Worm (Caenorhabditis elegans) whole organism, young adult: ENCODE measurements around the gene ckb-2.
"Not testable (repeated sequence)": the region's sequence is repeated elsewhere in the genome, so short reads cannot be mapped to it uniquely, and the experiment has no call there.

ENCODE experiments used
- B0035.1 ChIP-seq: sonication (generic microtip); optimal IDR thresholded peaks from 2 replicates; lab custom pipeline; 2016; ENCODE audit warnings: missing genetic modification characterization, mild to moderate bottlenecking, missing compliant biosample characterization, missing genotype, missing genetic modification reagents
- B0261.1 ChIP-seq: sonication (generic microtip); optimal IDR thresholded peaks from 2 replicates; lab custom pipeline; 2016; ENCODE audit warnings: mild to moderate bottlenecking, missing genetic modification characterization, moderate library complexity, missing compliant biosample characterization
- D2030.7 ChIP-seq: fragments of 200-800 bp; sonication (Bioruptor generic); IDR thresholded peaks from 2 replicates; pipeline ENCODE4 v1.3.6; 2022; ENCODE audit warnings: missing genetic modification reagents, missing genetic modification characterization, missing compliant biosample characterization
- F23B12.7 ChIP-seq: sonication (generic microtip); optimal IDR thresholded peaks from 2 replicates; lab custom pipeline; 2017; ENCODE audit warnings: missing genetic modification characterization, mild to moderate bottlenecking, missing compliant biosample characterization, antibody characterized with exemption, moderate library complexity; ENCODE audit not compliant: insufficient read depth
- F55B11.4 ChIP-seq: sonication (generic microtip); optimal IDR thresholded peaks from 2 replicates; lab custom pipeline; 2016; ENCODE audit warnings: missing compliant biosample characterization, missing genetic modification characterization, borderline replicate concordance; ENCODE audit not compliant: insufficient read depth
- T26A5.8 ChIP-seq: sonication (generic microtip); optimal IDR thresholded peaks from 2 replicates; lab custom pipeline; 2016; ENCODE audit warnings: missing genetic modification characterization, missing compliant biosample characterization
- Y79H2A.3 ChIP-seq: fragments of 200-800 bp; sonication (Bioruptor generic); conservative IDR thresholded peaks from 2 replicates; pipeline ENCODE4 v1.3.6; 2022; ENCODE audit warnings: missing genetic modification reagents, missing genetic modification characterization, missing compliant biosample characterization
- ama-1 ChIP-seq, 3 experiments: fragments of 150-350 bp in 1 of 3; sonication (generic microtip) in 2 of 3; optimal IDR thresholded peaks; 2 replicates each; lab custom pipeline; 2014 to 2018; ENCODE audit warnings: missing biosample characterization in 2 of 3, missing genetic modification characterization in 2 of 3, missing genetic modification reagents in 2 of 3
- atf-7 ChIP-seq: sonication (generic microtip); optimal IDR thresholded peaks from 2 replicates; lab custom pipeline; 2017; ENCODE audit warnings: mild to moderate bottlenecking, missing genetic modification characterization, missing compliant biosample characterization
- attf-5 ChIP-seq: fragments of 200-800 bp; sonication (Bioruptor generic); optimal IDR thresholded peaks from 2 replicates; lab custom pipeline; 2018; ENCODE audit warnings: mild to moderate bottlenecking, missing genetic modification characterization, missing compliant biosample characterization
- attf-6 ChIP-seq: fragments of 200-800 bp; sonication (Bioruptor generic); IDR thresholded peaks from 2 replicates; pipeline ENCODE4 v1.3.6; 2022; ENCODE audit warnings: missing genetic modification reagents, missing genetic modification characterization, missing compliant biosample characterization
- bed-2 ChIP-seq: fragments of 200-800 bp; sonication (Bioruptor generic); IDR thresholded peaks from 2 replicates; pipeline ENCODE4 v1.3.6; 2022; ENCODE audit warnings: missing genetic modification reagents, missing genetic modification characterization, missing compliant biosample characterization
- ccch-3 ChIP-seq: fragments of 200-800 bp; sonication (Bioruptor generic); optimal IDR thresholded peaks from 2 replicates; lab custom pipeline; 2018; ENCODE audit warnings: mild to moderate bottlenecking, missing genetic modification characterization, missing compliant biosample characterization
- cebp-1 ChIP-seq, 2 experiments: fragments of 200-800 bp in 1 of 2; sonication (Bioruptor generic) in 1 of 2; sonication (generic microtip) in 1 of 2; IDR thresholded peaks in 1 of 2; optimal IDR thresholded peaks in 1 of 2; 2 replicates each; pipeline versions ENCODE4 v1.3.6 to Lab custom; 2017 to 2022; ENCODE audit warnings: missing compliant biosample characterization in 2 of 2, missing genetic modification characterization in 2 of 2, mild to moderate bottlenecking in 1 of 2, missing genetic modification reagents in 1 of 2, moderate library complexity in 1 of 2
- ceh-40 ChIP-seq: fragments of 200-800 bp; sonication (Bioruptor generic); IDR thresholded peaks from 2 replicates; pipeline ENCODE4 v1.3.6; 2022; ENCODE audit warnings: missing genetic modification characterization, missing compliant biosample characterization
- ceh-58 ChIP-seq: fragments of 200-800 bp; sonication (Bioruptor generic); IDR thresholded peaks from 2 replicates; pipeline ENCODE4 v1.3.6; 2022; ENCODE audit warnings: missing genetic modification characterization, missing compliant biosample characterization
- chd-7 ChIP-seq: sonication (generic microtip); optimal IDR thresholded peaks from 2 replicates; lab custom pipeline; 2016; ENCODE audit warnings: mild to moderate bottlenecking, missing genetic modification characterization, moderate library complexity, missing compliant biosample characterization
- die-1 ChIP-seq: sonication (generic microtip); optimal IDR thresholded peaks from 2 replicates; lab custom pipeline; 2016; ENCODE audit warnings: missing genotype, mild to moderate bottlenecking, missing genetic modification characterization, missing compliant biosample characterization
- dox-1 ChIP-seq: fragments of 200-800 bp; sonication (Bioruptor generic); IDR thresholded peaks from 2 replicates; pipeline ENCODE4 v1.3.6; 2022; ENCODE audit warnings: missing genetic modification reagents, missing genetic modification characterization, missing compliant biosample characterization
- dpff-1 ChIP-seq: sonication (generic microtip); optimal IDR thresholded peaks from 2 replicates; lab custom pipeline; 2017; ENCODE audit warnings: mild to moderate bottlenecking, missing genetic modification characterization, missing compliant biosample characterization
- egl-44 ChIP-seq: fragments of 200-800 bp; sonication (Bioruptor generic); IDR thresholded peaks from 2 replicates; pipeline ENCODE4 v1.3.6; 2022; ENCODE audit warnings: missing genetic modification reagents, missing genetic modification characterization, missing compliant biosample characterization
- egrh-3 ChIP-seq: fragments of 200-800 bp; sonication (Bioruptor generic); IDR thresholded peaks from 2 replicates; pipeline ENCODE4 v1.3.6; 2022; ENCODE audit warnings: missing genetic modification reagents, missing genetic modification characterization, missing compliant biosample characterization
- hlh-12 ChIP-seq: sonication (generic microtip); optimal IDR thresholded peaks from 2 replicates; lab custom pipeline; 2016; ENCODE audit warnings: missing genetic modification characterization, missing compliant biosample characterization
- hlh-26 ChIP-seq: fragments of 200-800 bp; sonication (Bioruptor generic); conservative IDR thresholded peaks from 2 replicates; pipeline ENCODE4 v1.3.6; 2022; ENCODE audit warnings: missing genetic modification reagents, missing genetic modification characterization, missing compliant biosample characterization
- hmg-1.2 ChIP-seq: fragments of 200-800 bp; sonication (Bioruptor generic); IDR thresholded peaks from 2 replicates; pipeline ENCODE4 v1.3.6; 2022; ENCODE audit warnings: missing genetic modification reagents, missing genetic modification characterization, missing compliant biosample characterization
- hmg-20 ChIP-seq: fragments of 200-800 bp; sonication (Bioruptor generic); IDR thresholded peaks from 2 replicates; pipeline ENCODE4 v1.3.6; 2022; ENCODE audit warnings: missing genetic modification reagents, missing genetic modification characterization, missing compliant biosample characterization
- hrde-1 ChIP-seq: sonication (generic microtip); optimal IDR thresholded peaks from 2 replicates; lab custom pipeline; 2016; ENCODE audit warnings: missing genetic modification characterization, mild to moderate bottlenecking, missing compliant biosample characterization, moderate library complexity, missing genotype, missing genetic modification reagents, borderline replicate concordance
- let-526 ChIP-seq: fragments of 200-800 bp; sonication (Bioruptor generic); IDR thresholded peaks from 2 replicates; pipeline ENCODE4 v1.3.6; 2022; ENCODE audit warnings: missing genetic modification reagents, missing genetic modification characterization, missing compliant biosample characterization
- let-607 ChIP-seq, 2 experiments: fragments of 200-800 bp in 1 of 2; sonication (Bioruptor generic) in 1 of 2; sonication (generic microtip) in 1 of 2; optimal IDR thresholded peaks; 2 replicates each; lab custom pipeline; 2016 to 2018; ENCODE audit warnings: mild to moderate bottlenecking in 2 of 2, missing compliant biosample characterization in 2 of 2, missing genetic modification characterization in 2 of 2, moderate library complexity in 2 of 2, missing genotype in 1 of 2
- lin-26 ChIP-seq: fragments of 200-800 bp; sonication (Bioruptor generic); IDR thresholded peaks from 2 replicates; pipeline ENCODE4 v1.3.6; 2022; ENCODE audit warnings: missing genetic modification reagents, missing genetic modification characterization, missing compliant biosample characterization
- lin-54 ChIP-seq: fragments of 200-800 bp; sonication (Bioruptor generic); optimal IDR thresholded peaks from 2 replicates; lab custom pipeline; 2018; ENCODE audit warnings: mild to moderate bottlenecking, missing genetic modification characterization, missing compliant biosample characterization
- madf-10 ChIP-seq: sonication (generic microtip); optimal IDR thresholded peaks from 2 replicates; lab custom pipeline; 2016; ENCODE audit warnings: mild to moderate bottlenecking, missing genetic modification characterization, missing compliant biosample characterization
- madf-6 ChIP-seq: fragments of 200-800 bp; sonication (Bioruptor generic); IDR thresholded peaks from 2 replicates; pipeline ENCODE4 v1.3.6; 2022; ENCODE audit warnings: missing genetic modification reagents, missing genetic modification characterization, missing compliant biosample characterization
- mcd-1 ChIP-seq: fragments of 200-800 bp; sonication (Bioruptor generic); IDR thresholded peaks from 2 replicates; pipeline ENCODE4 v1.3.6; 2022; ENCODE audit warnings: missing genetic modification reagents, missing genetic modification characterization, missing compliant biosample characterization
- mel-28 ChIP-seq: sonication (generic microtip); optimal IDR thresholded peaks from 2 replicates; lab custom pipeline; 2016; ENCODE audit warnings: borderline replicate concordance, mild to moderate bottlenecking, missing genetic modification characterization, missing compliant biosample characterization
- mxl-1 ChIP-seq: sonication (generic microtip); optimal IDR thresholded peaks from 2 replicates; lab custom pipeline; 2016; ENCODE audit warnings: missing genetic modification characterization, missing compliant biosample characterization
- nfya-2 ChIP-seq: fragments of 200-800 bp; sonication (Bioruptor generic); IDR thresholded peaks from 2 replicates; pipeline ENCODE4 v1.3.6; 2022; ENCODE audit warnings: missing genetic modification reagents, missing genetic modification characterization, missing compliant biosample characterization
- nhr-90 ChIP-seq: sonication (generic microtip); optimal IDR thresholded peaks from 2 replicates; lab custom pipeline; 2016; ENCODE audit warnings: missing genotype, mild to moderate bottlenecking, missing genetic modification characterization, missing compliant biosample characterization
- rec-8 ChIP-seq, 2 experiments: sonication (generic microtip); optimal IDR thresholded peaks; 2 replicates each; lab custom pipeline; 2016; ENCODE audit warnings: mild to moderate bottlenecking in 2 of 2, missing genetic modification characterization in 2 of 2, missing genetic modification reagents in 2 of 2, missing genotype in 2 of 2, missing biosample characterization in 1 of 2, missing compliant biosample characterization in 1 of 2, moderate library complexity in 1 of 2
- snpc-1.1 ChIP-seq: sonication (generic microtip); optimal IDR thresholded peaks from 2 replicates; lab custom pipeline; 2017; ENCODE audit warnings: missing genetic modification characterization, mild to moderate bottlenecking, missing compliant biosample characterization, antibody characterized with exemption, moderate library complexity, missing genotype, missing genetic modification reagents; ENCODE audit not compliant: insufficient read depth
- tbp1 ChIP-seq: fragments of 200-800 bp; sonication (Bioruptor generic); optimal IDR thresholded peaks from 2 replicates; lab custom pipeline; 2018; ENCODE audit warnings: mild to moderate bottlenecking, missing genetic modification characterization, missing compliant biosample characterization
- unc-62 ChIP-seq: fragments of 150-350 bp; optimal IDR thresholded peaks from 2 replicates; lab custom pipeline; 2014; ENCODE audit warnings: missing biosample characterization, missing genetic modification reagents, missing genetic modification characterization
- ztf-25 ChIP-seq: fragments of 200-800 bp; sonication (Bioruptor generic); IDR thresholded peaks from 2 replicates; pipeline ENCODE4 v1.3.6; 2022; ENCODE audit warnings: missing genetic modification reagents, missing genetic modification characterization, missing compliant biosample characterization
- ztf-26 ChIP-seq: sonication (generic microtip); optimal IDR thresholded peaks from 2 replicates; lab custom pipeline; 2017; ENCODE audit warnings: missing genetic modification characterization, missing compliant biosample characterization

Gene ckb-2

DNA sequence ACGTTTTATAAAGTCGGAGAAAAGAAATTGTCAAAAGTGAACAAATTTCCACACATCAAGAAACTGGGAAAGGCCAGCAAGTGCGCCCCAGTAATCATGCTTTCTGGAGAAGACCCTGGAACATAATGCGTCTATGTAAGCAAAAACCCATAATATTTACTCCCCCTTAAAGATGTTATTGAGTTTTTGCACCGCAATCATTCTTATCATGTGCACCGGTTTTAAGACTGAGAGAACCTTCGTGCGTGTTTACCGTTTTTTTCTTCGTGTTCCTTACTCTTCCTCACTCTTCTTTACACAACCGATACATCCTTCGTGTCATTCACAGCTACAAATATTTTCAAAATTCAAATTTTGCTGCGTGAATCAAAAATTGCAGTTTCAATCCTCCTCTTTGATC is 5.1 kb downstream of the ckb-2 start:
- TF ChIP-seq lin-26 (GFP tag; lab: Robert Waterston, UW) (no peak), mel-28 (no peak), dpff-1 (no peak), ama-1 (optimal IDR thresholded peaks at IDR 0.05; lab: Kevin White, UChicago) (no peak), ama-1 (GFP tag; optimal IDR thresholded peaks at IDR 0.05; lab: Kevin White, UChicago) (no peak), cebp-1 (GFP tag; IDR thresholded peaks at IDR 0.05; lab: Robert Waterston, UW) (no peak), cebp-1 (tag; optimal IDR thresholded peaks at IDR 0.05; lab: Kevin White, UChicago) (no peak), attf-6 (no peak), nhr-90 (no peak), hrde-1 (tag; lab: Kevin White, UChicago) (no peak), chd-7 (no peak), F55B11.4 (tag; lab: Kevin White, UChicago) (no peak), mxl-1 (no peak), let-526 (GFP tag; lab: Robert Waterston, UW) (no peak), ccch-3 (GFP tag; lab: Kevin White, UChicago) (no peak), hlh-26 (no peak), T26A5.8 (no peak)

DNA sequence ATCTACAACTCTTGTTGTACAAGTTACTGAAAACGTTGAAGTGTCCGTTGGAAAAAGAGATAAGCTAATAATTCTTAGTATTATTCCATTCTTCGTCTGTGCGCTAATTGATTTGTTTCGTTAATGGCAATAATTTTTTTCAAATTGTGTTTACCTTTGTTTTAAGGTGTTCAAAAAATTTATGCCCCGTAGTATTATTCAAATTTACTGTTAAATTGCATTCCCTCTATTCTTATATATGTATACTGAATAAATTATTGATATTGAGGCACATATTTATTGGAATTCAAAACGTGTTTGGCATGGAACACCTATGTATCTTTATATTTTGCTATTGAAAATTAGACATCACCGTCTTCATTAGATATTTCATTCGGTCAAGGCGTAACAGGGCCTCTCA is 7.1 kb downstream of the ckb-2 start, which contains the start of gene pals-26:
Gene pals-26 (plus strand): TSS at position 301 of the 400 bp plus-strand sequence.
- TF ChIP-seq bed-2 (GFP tag; lab: Robert Waterston, UW), result no peak
- no peak for TF ChIP-seq unc-62 (GFP tag; lab: Kevin White, UChicago)
- no peak for TF ChIP-seq B0035.1 (tag; lab: Kevin White, UChicago)
- no peak for TF ChIP-seq attf-6
- no peak for TF ChIP-seq F23B12.7 (tag; lab: Kevin White, UChicago)
- no peak for TF ChIP-seq ztf-25
- TF ChIP-seq ccch-3 (GFP tag; lab: Kevin White, UChicago), result no peak
- no peak for TF ChIP-seq egl-44 (GFP tag; lab: Robert Waterston, UW)
- TF ChIP-seq atf-7 (tag; lab: Kevin White, UChicago), result no peak
- TF ChIP-seq ztf-26 (tag; lab: Kevin White, UChicago), result no peak
- TF ChIP-seq snpc-1.1 (tag; lab: Kevin White, UChicago), result no peak
- no peak for TF ChIP-seq hmg-1.2 (GFP tag; lab: Robert Waterston, UW)
- TF ChIP-seq nfya-2 (GFP tag; lab: Robert Waterston, UW), result no peak
- TF ChIP-seq egrh-3, result no peak
- TF ChIP-seq ceh-58 (GFP tag; lab: Robert Waterston, UW), result no peak
- no peak for TF ChIP-seq mxl-1
- no peak for TF ChIP-seq hmg-20 (GFP tag; lab: Robert Waterston, UW)
- no peak for TF ChIP-seq hlh-12 (tag; lab: Kevin White, UChicago)

ce11 chrIII:4378600-4379293 is 11.0 kb downstream of the ckb-2 start:
- TF ChIP-seq attf-5 (GFP tag; lab: Kevin White, UChicago), result peak; percentile 10
- peak; percentile 28 for TF ChIP-seq madf-6
- peak in 1 of 2 experiments; percentile 8 for TF ChIP-seq rec-8 (tag; optimal IDR thresholded peaks at IDR 0.05; lab: Kevin White, UChicago)
- 0 out of 2 replicates have a peak, but pooled peaks have one; percentile 33 for TF ChIP-seq ceh-40 (GFP tag; lab: Robert Waterston, UW)
- peak; percentile 77 for TF ChIP-seq tbp1
- TF ChIP-seq Y79H2A.3 (GFP tag; lab: Robert Waterston, UW), result 0 out of 2 replicates have a peak, but pooled peaks have one; percentile 10
- TF ChIP-seq B0261.1 (tag; lab: Kevin White, UChicago), result peak; percentile 67
- peak; percentile 94 for TF ChIP-seq dox-1 (GFP tag; lab: Robert Waterston, UW)
- peak; percentile 60 for TF ChIP-seq ztf-26 (tag; lab: Kevin White, UChicago)
- TF ChIP-seq mcd-1, result peak; percentile 68
- TF ChIP-seq D2030.7 (GFP tag; lab: Robert Waterston, UW), result peak; percentile 73; the same call in 1 of the 2 replicates
- not testable (repeated sequence) for TF ChIP-seq ama-1 (optimal IDR thresholded peaks at IDR 0.05; lab: Kevin White, UChicago)
- peak in 1 of 2 experiments; percentile 25 for TF ChIP-seq ama-1 (GFP tag; optimal IDR thresholded peaks at IDR 0.05; lab: Kevin White, UChicago)
- peak; percentile 9 for TF ChIP-seq madf-10 (tag; lab: Kevin White, UChicago)
- peak; percentile 0 for TF ChIP-seq die-1 (tag; lab: Kevin White, UChicago)
- TF ChIP-seq let-607 (tag; optimal IDR thresholded peaks at IDR 0.05; lab: Kevin White, UChicago), result peak; percentile 34 to 51
- peak; percentile 38 for TF ChIP-seq lin-54 (GFP tag; lab: Kevin White, UChicago)
